Worm (Caenorhabditis elegans) whole organism, early embryonic: ENCODE results near the gene C56A3.8.

Experiments used
- B0310.2 ChIP-seq: sonication (generic microtip); optimal IDR thresholded peaks from 2 replicates; lab custom pipeline; 2016; ENCODE audit warnings: mild to moderate bottlenecking, missing genetic modification characterization, missing compliant biosample characterization
- F13C5.2 ChIP-seq: sonication (generic microtip); optimal IDR thresholded peaks from 2 replicates; lab custom pipeline; 2017; ENCODE audit warnings: mild to moderate bottlenecking, missing genetic modification characterization, inconsistent platforms, missing compliant biosample characterization
- aly-1 ChIP-seq: sonication (generic microtip); optimal IDR thresholded peaks from 2 replicates; lab custom pipeline; 2016; ENCODE audit warnings: missing genetic modification characterization, missing compliant biosample characterization
- ama-1 ChIP-seq: fragments of 150-350 bp; optimal IDR thresholded peaks from 2 replicates; lab custom pipeline; 2014
- ceh-13 ChIP-seq: fragments of 200-800 bp; sonication (Bioruptor generic); optimal IDR thresholded peaks from 2 replicates; lab custom pipeline; 2018; ENCODE audit warnings: mild to moderate bottlenecking, missing genetic modification characterization, missing compliant biosample characterization
- ceh-36 ChIP-seq: sonication (generic microtip); optimal IDR thresholded peaks from 2 replicates; lab custom pipeline; 2016; ENCODE audit warnings: missing genetic modification characterization, inconsistent platforms, missing compliant biosample characterization
- ets-7 ChIP-seq: sonication (generic microtip); optimal IDR thresholded peaks from 2 replicates; lab custom pipeline; 2016; ENCODE audit warnings: missing genotype, missing genetic modification characterization, missing compliant biosample characterization
- flt-1 ChIP-seq: fragments of 200-800 bp; sonication (Bioruptor generic); IDR thresholded peaks from 2 replicates; pipeline ENCODE4 v1.3.6; 2022; ENCODE audit warnings: missing genetic modification characterization, missing compliant biosample characterization
- hmbx-1 ChIP-seq: sonication (generic microtip); optimal IDR thresholded peaks from 2 replicates; lab custom pipeline; 2016; ENCODE audit warnings: mild to moderate bottlenecking, missing genetic modification characterization, missing compliant biosample characterization
- hmg-4 ChIP-seq: fragments of 200-800 bp; sonication (Bioruptor generic); optimal IDR thresholded peaks from 2 replicates; lab custom pipeline; 2018; ENCODE audit warnings: mild to moderate bottlenecking, missing genetic modification characterization, missing compliant biosample characterization
- hnd-1 ChIP-seq: sonication (generic microtip); optimal IDR thresholded peaks from 2 replicates; lab custom pipeline; 2016; ENCODE audit warnings: missing genetic modification characterization, missing compliant biosample characterization
- pes-1 ChIP-seq: fragments of 200-800 bp; sonication (Bioruptor generic); IDR thresholded peaks from 2 replicates; pipeline ENCODE4 v1.3.6; 2022; ENCODE audit warnings: missing genetic modification reagents, missing genetic modification characterization, missing compliant biosample characterization
- scrt-1 ChIP-seq: fragments of 200-800 bp; sonication (Bioruptor generic); IDR thresholded peaks from 2 replicates; pipeline ENCODE4 v1.3.6; 2022; ENCODE audit warnings: missing genetic modification characterization, missing compliant biosample characterization
- sea-1 ChIP-seq: fragments of 200-800 bp; sonication (Bioruptor generic); conservative IDR thresholded peaks from 2 replicates; pipeline ENCODE4 v1.3.6; 2022; ENCODE audit warnings: missing genetic modification characterization, missing compliant biosample characterization
- tbx-11 ChIP-seq: fragments of 200-800 bp; sonication (Bioruptor generic); IDR thresholded peaks from 2 replicates; pipeline ENCODE4 v1.3.6; 2022; ENCODE audit warnings: missing genetic modification characterization, missing compliant biosample characterization
- tbx-37 ChIP-seq: fragments of 200-800 bp; sonication (Bioruptor generic); conservative IDR thresholded peaks from 2 replicates; pipeline ENCODE4 v1.3.6; 2022; ENCODE audit warnings: missing genetic modification reagents, missing genetic modification characterization, missing compliant biosample characterization
- tra-4 ChIP-seq: sonication (generic microtip); optimal IDR thresholded peaks from 2 replicates; lab custom pipeline; 2017; ENCODE audit warnings: missing genetic modification characterization, missing compliant biosample characterization

C56A3.8 gene

ce11 chrV:13580696-13581095 lies 20.6 kb downstream of the C56A3.8 start, which contains the start of gene C50B8.5:
C50B8.5 (plus strand) TSS chrV:13580968.
- no peak for TF ChIP-seq F13C5.2 (tag; lab: Kevin White, UChicago)
- no peak for TF ChIP-seq tbx-11 (GFP tag; lab: Robert Waterston, UW)
- TF ChIP-seq B0310.2 (tag; lab: Kevin White, UChicago): no peak
- no peak for TF ChIP-seq hmg-4 (GFP tag; lab: Kevin White, UChicago)
- no peak for TF ChIP-seq sea-1 (GFP tag; lab: Robert Waterston, UW)
- no peak for TF ChIP-seq flt-1 (GFP tag; lab: Robert Waterston, UW)
- TF ChIP-seq ets-7 (tag; lab: Kevin White, UChicago): no peak
- no peak for TF ChIP-seq scrt-1 (GFP tag; lab: Robert Waterston, UW)
- no peak for TF ChIP-seq ceh-13 (GFP tag; lab: Kevin White, UChicago)

- TF ChIP-seq flt-1 (GFP tag; lab: Robert Waterston, UW): no peak
- no peak for TF ChIP-seq ceh-13 (GFP tag; lab: Kevin White, UChicago)
- TF ChIP-seq hmg-4 (GFP tag; lab: Kevin White, UChicago): no peak
- no peak for TF ChIP-seq B0310.2 (tag; lab: Kevin White, UChicago)
- TF ChIP-seq tra-4 (tag; lab: Kevin White, UChicago): no peak
- TF ChIP-seq aly-1 (tag; lab: Kevin White, UChicago): no peak
- no peak for TF ChIP-seq pes-1 (GFP tag; lab: Robert Waterston, UW)
- no peak for TF ChIP-seq tbx-11 (GFP tag; lab: Robert Waterston, UW)
- TF ChIP-seq scrt-1 (GFP tag; lab: Robert Waterston, UW): no peak
- no peak for TF ChIP-seq ceh-36 (tag; lab: Kevin White, UChicago)
- TF ChIP-seq ama-1: no peak
- TF ChIP-seq ets-7 (tag; lab: Kevin White, UChicago): no peak
- TF ChIP-seq F13C5.2 (tag; lab: Kevin White, UChicago): no peak
- TF ChIP-seq hmbx-1 (tag; lab: Kevin White, UChicago): no peak
- TF ChIP-seq hnd-1: no peak
- TF ChIP-seq sea-1 (GFP tag; lab: Robert Waterston, UW): no peak
Observed at ce11 chrV:13584484-13584883, 24.4 kb downstream of the C56A3.8 start, which contains the start of gene F53F4.1. F53F4.1 (plus strand) TSS chrV:13584784.

- no peak for TF ChIP-seq tbx-11 (GFP tag; lab: Robert Waterston, UW)
- no peak for TF ChIP-seq scrt-1 (GFP tag; lab: Robert Waterston, UW)
- TF ChIP-seq F13C5.2 (tag; lab: Kevin White, UChicago): no peak
- TF ChIP-seq ceh-36 (tag; lab: Kevin White, UChicago): no peak
- TF ChIP-seq hmbx-1 (tag; lab: Kevin White, UChicago): no peak
- no peak for TF ChIP-seq ets-7 (tag; lab: Kevin White, UChicago)
- TF ChIP-seq tbx-37: no peak
- TF ChIP-seq flt-1 (GFP tag; lab: Robert Waterston, UW): no peak
- TF ChIP-seq ama-1: no peak
- no peak for TF ChIP-seq ceh-13 (GFP tag; lab: Kevin White, UChicago)
- no peak for TF ChIP-seq hnd-1
- TF ChIP-seq tra-4 (tag; lab: Kevin White, UChicago): no peak
- no peak for TF ChIP-seq pes-1 (GFP tag; lab: Robert Waterston, UW)
- no peak for TF ChIP-seq hmg-4 (GFP tag; lab: Kevin White, UChicago)
Observed at ce11 chrV:13587902-13588301, 27.8 kb downstream of the C56A3.8 start, which contains the start of gene F53F4.17. F53F4.17 (plus strand) TSS chrV:13588202.

ce11 chrV:13589494-13590176 lies 29.6 kb downstream of the C56A3.8 start, which contains the start of the genes F53F4.2 and F53F4.18:
F53F4.2 (minus strand) TSS chrV:13589594.
F53F4.18 (plus strand) TSS chrV:13590126.
- TF ChIP-seq hmbx-1 (tag; lab: Kevin White, UChicago): no peak
- no peak for TF ChIP-seq ama-1
- TF ChIP-seq hmg-4 (GFP tag; lab: Kevin White, UChicago): no peak
- no peak for TF ChIP-seq sea-1 (GFP tag; lab: Robert Waterston, UW)
- no peak for TF ChIP-seq tbx-11 (GFP tag; lab: Robert Waterston, UW)
- no peak for TF ChIP-seq F13C5.2 (tag; lab: Kevin White, UChicago)
- no peak for TF ChIP-seq aly-1 (tag; lab: Kevin White, UChicago)
- no peak for TF ChIP-seq scrt-1 (GFP tag; lab: Robert Waterston, UW)
- no peak for TF ChIP-seq pes-1 (GFP tag; lab: Robert Waterston, UW)
- TF ChIP-seq hnd-1: no peak
- no peak for TF ChIP-seq ets-7 (tag; lab: Kevin White, UChicago)
- no peak for TF ChIP-seq flt-1 (GFP tag; lab: Robert Waterston, UW)

- TF ChIP-seq ceh-13 (GFP tag; lab: Kevin White, UChicago) (no peak), pes-1 (GFP tag; lab: Robert Waterston, UW) (no peak), aly-1 (tag; lab: Kevin White, UChicago) (no peak), flt-1 (GFP tag; lab: Robert Waterston, UW) (no peak), hmbx-1 (tag; lab: Kevin White, UChicago) (no peak), ama-1 (no peak), hnd-1 (no peak), tbx-37 (no peak), sea-1 (GFP tag; lab: Robert Waterston, UW) (no peak), ets-7 (tag; lab: Kevin White, UChicago) (no peak), F13C5.2 (tag; lab: Kevin White, UChicago) (no peak), tbx-11 (GFP tag; lab: Robert Waterston, UW) (no peak), scrt-1 (GFP tag; lab: Robert Waterston, UW) (no peak), B0310.2 (tag; lab: Kevin White, UChicago) (no peak)
Observed at ce11 chrV:13591504-13592174, 31.6 kb downstream of the C56A3.8 start, which contains the start of gene tbcb-1. tbcb-1 (plus strand) TSS chrV:13592124.

- no peak for TF ChIP-seq tbx-11 (GFP tag; lab: Robert Waterston, UW)
- no peak for TF ChIP-seq ama-1
- no peak for TF ChIP-seq B0310.2 (tag; lab: Kevin White, UChicago)
- no peak for TF ChIP-seq aly-1 (tag; lab: Kevin White, UChicago)
- TF ChIP-seq hmbx-1 (tag; lab: Kevin White, UChicago): no peak
- no peak for TF ChIP-seq ets-7 (tag; lab: Kevin White, UChicago)
- TF ChIP-seq ceh-13 (GFP tag; lab: Kevin White, UChicago): no peak
- no peak for TF ChIP-seq hnd-1
- TF ChIP-seq F13C5.2 (tag; lab: Kevin White, UChicago): no peak
- no peak for TF ChIP-seq sea-1 (GFP tag; lab: Robert Waterston, UW)
- no peak for TF ChIP-seq ceh-36 (tag; lab: Kevin White, UChicago)
- no peak for TF ChIP-seq flt-1 (GFP tag; lab: Robert Waterston, UW)
- TF ChIP-seq pes-1 (GFP tag; lab: Robert Waterston, UW): no peak
- no peak for TF ChIP-seq hmg-4 (GFP tag; lab: Kevin White, UChicago)
- no peak for TF ChIP-seq tbx-37
- TF ChIP-seq tra-4 (tag; lab: Kevin White, UChicago): no peak
Observed at ce11 chrV:13593083-13593482, 33.0 kb downstream of the C56A3.8 start, which contains the start of gene F53F4.4. F53F4.4 (plus strand) TSS chrV:13593383.
